Worm (Caenorhabditis elegans) whole organism, midembryonic: Measurements from ENCODE around the gene C27A2.12.

Experiments
- T22C8.4 ChIP-seq: fragments of 200-800 bp; sonication (Bioruptor generic); IDR thresholded peaks from 2 replicates; pipeline ENCODE4 v1.3.6; 2022; ENCODE audit warnings: missing genetic modification characterization, missing compliant biosample characterization
- cog-1 ChIP-seq: sonication (generic microtip); optimal IDR thresholded peaks from 2 replicates; lab custom pipeline; 2016; ENCODE audit warnings: missing genetic modification characterization, missing compliant biosample characterization
- flt-1 ChIP-seq: fragments of 200-800 bp; sonication (Bioruptor generic); IDR thresholded peaks from 2 replicates; pipeline ENCODE4 v1.3.6; 2022; ENCODE audit warnings: missing genetic modification characterization, missing compliant biosample characterization
- klf-2 ChIP-seq: fragments of 200-800 bp; sonication (Bioruptor generic); conservative IDR thresholded peaks from 2 replicates; pipeline ENCODE4 v1.3.6; 2022; ENCODE audit warnings: missing genetic modification reagents, missing genetic modification characterization, missing compliant biosample characterization
- med-1 ChIP-seq: sonication (generic microtip); optimal IDR thresholded peaks from 2 replicates; lab custom pipeline; 2017; ENCODE audit warnings: missing genetic modification characterization, mild to moderate bottlenecking, missing compliant biosample characterization, antibody characterized with exemption, missing genetic modification reagents; ENCODE audit not compliant: insufficient read depth
- ref-1 ChIP-seq: fragments of 200-800 bp; sonication (Bioruptor generic); conservative IDR thresholded peaks from 2 replicates; pipeline ENCODE4 v1.3.6; 2022; ENCODE audit warnings: missing genetic modification reagents, missing genetic modification characterization, missing compliant biosample characterization
- tab-1 ChIP-seq: fragments of 200-800 bp; sonication (Bioruptor generic); IDR thresholded peaks from 2 replicates; pipeline ENCODE4 v1.3.6; 2022; ENCODE audit warnings: missing genetic modification characterization, missing compliant biosample characterization
- ztf-23 ChIP-seq: fragments of 200-800 bp; sonication (Bioruptor generic); IDR thresholded peaks from 2 replicates; pipeline ENCODE4 v1.3.6; 2022; ENCODE audit warnings: missing genetic modification reagents, missing genetic modification characterization, missing compliant biosample characterization
- ztf-29 ChIP-seq: fragments of 200-800 bp; sonication (Bioruptor generic); IDR thresholded peaks from 2 replicates; pipeline ENCODE4 v1.3.6; 2022; ENCODE audit warnings: missing genetic modification reagents, missing genetic modification characterization, missing compliant biosample characterization

The C27A2.12 gene

ce11 chrII:5032669-5033068 is 25.3 kb downstream of the C27A2.12 start:
- TF ChIP-seq ztf-29 = peak; percentile 99
- TF ChIP-seq flt-1 = peak; percentile 97
- TF ChIP-seq ref-1 = peak; percentile 93
- peak; percentile 89 for TF ChIP-seq klf-2 (GFP tag; lab: Robert Waterston, UW)
- TF ChIP-seq tab-1 (GFP tag; lab: Robert Waterston, UW) = peak; percentile 97
- peak; percentile 74 for TF ChIP-seq med-1 (GFP tag; lab: Kevin White, UChicago)
- peak; percentile 93 for TF ChIP-seq ztf-23 (GFP tag; lab: Robert Waterston, UW)
- TF ChIP-seq T22C8.4 (GFP tag; lab: Robert Waterston, UW) = peak; percentile 95
- peak; percentile 95 for TF ChIP-seq cog-1

ce11 chrII:5031612-5032011 is 26.3 kb downstream of the C27A2.12 start, which contains the start of gene wdr-83:
TSS of gene wdr-83 (minus strand) at chrII:5031712.
- TF ChIP-seq cog-1 (no peak), ztf-29 (no peak), tab-1 (GFP tag; lab: Robert Waterston, UW) (no peak), T22C8.4 (GFP tag; lab: Robert Waterston, UW) (no peak), med-1 (GFP tag; lab: Kevin White, UChicago) (no peak), ztf-23 (GFP tag; lab: Robert Waterston, UW) (no peak), klf-2 (GFP tag; lab: Robert Waterston, UW) (no peak), ref-1 (no peak), flt-1 (no peak)

DNA sequence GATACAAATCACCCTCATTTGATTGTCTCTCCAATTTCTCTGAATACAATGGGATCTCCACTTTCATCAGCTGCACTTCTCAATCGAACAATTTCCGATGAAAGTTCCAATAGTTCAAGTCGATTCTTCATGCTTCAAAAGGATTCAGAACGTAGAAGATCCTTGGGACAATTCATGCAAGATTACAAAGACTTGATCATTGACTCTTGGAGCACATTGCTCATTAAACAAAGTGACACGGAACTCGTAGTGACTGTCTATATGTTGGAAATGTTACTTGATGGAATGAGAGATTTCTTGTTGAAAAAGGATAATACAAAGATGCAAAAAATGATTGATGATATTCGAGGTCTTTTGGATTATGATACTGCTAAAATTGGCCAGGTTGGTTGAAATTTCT is 30.0 kb downstream of the C27A2.12 start:
- TF ChIP-seq tab-1 (GFP tag; lab: Robert Waterston, UW) (no peak), flt-1 (no peak)

- TF ChIP-seq ref-1 (no peak), flt-1 (no peak)
Measured at ce11 chrII:5022381-5022855, 35.5 kb downstream of the C27A2.12 start, which contains the start of the genes nsy-1 and F59A6.13. TSS of gene nsy-1 (plus strand) at chrII:5022757. TSS of gene F59A6.13 (plus strand) at chrII:5022805.

DNA sequence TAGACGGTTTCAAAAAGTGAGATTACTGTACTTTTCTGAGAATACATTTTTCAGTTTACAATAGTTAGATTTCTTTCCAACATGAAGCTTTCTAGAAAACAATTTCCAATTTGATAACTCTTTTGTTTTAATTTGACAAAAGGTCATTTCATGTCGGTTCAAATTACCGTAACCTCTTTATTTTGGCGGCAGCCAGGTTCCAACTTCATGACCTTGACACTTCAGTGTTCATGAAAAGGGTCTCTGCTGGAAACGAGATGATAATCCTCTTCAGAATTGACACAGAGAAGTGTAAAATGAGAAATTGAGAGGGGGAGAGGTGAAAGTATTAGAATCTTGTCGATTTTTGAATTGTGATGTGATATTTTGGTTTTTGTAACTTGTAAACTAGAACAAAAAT is 36.4 kb downstream of the C27A2.12 start:
- TF ChIP-seq flt-1 (no peak), ztf-29 (no peak), T22C8.4 (GFP tag; lab: Robert Waterston, UW) (no peak)

ce11 chrII:5020513-5021081 is 37.3 kb downstream of the C27A2.12 start:
- TF ChIP-seq med-1 (GFP tag; lab: Kevin White, UChicago) = no peak
- no peak for TF ChIP-seq ztf-23 (GFP tag; lab: Robert Waterston, UW)
- no peak for TF ChIP-seq cog-1
- TF ChIP-seq T22C8.4 (GFP tag; lab: Robert Waterston, UW) = no peak
- TF ChIP-seq ztf-29 = no peak
- no peak for TF ChIP-seq ref-1
- TF ChIP-seq flt-1 = no peak
- TF ChIP-seq klf-2 (GFP tag; lab: Robert Waterston, UW) = no peak

DNA sequence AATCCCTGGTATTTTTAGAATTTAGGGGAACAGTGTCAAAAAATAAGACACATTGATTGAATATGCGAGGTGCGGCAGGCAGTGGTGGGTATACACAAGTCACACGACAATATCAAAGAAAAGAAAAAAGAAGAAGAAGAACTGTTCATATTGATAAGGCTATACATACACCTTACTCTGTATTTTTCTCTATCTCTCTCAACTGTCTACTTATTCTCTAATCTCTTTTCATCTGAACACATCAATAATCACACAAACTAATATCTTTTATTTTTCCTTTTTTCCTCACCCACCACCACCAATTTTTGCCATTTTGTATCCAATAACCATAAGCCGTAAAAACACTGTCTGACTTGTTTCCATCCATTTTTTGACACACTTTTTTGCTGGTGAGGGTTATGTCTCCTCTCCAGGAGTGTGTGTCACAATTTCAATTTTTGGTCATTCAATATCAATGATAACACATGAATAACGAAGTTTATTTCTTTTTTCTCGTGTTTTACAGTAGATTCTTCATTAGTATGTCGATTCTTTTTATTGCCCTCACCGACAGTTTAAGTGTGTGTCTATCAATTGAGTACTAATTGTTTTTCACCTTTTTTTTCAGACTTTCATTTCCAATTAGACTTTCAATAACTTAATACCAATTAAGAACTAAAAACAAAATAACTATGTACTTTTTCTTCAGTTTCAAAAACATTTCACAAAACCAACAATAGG is 38.4 kb downstream of the C27A2.12 start:
- TF ChIP-seq ztf-29 = no peak
- TF ChIP-seq ztf-23 (GFP tag; lab: Robert Waterston, UW) = no peak
- TF ChIP-seq T22C8.4 (GFP tag; lab: Robert Waterston, UW) = no peak
- TF ChIP-seq cog-1 = no peak
- no peak for TF ChIP-seq flt-1
- no peak for TF ChIP-seq med-1 (GFP tag; lab: Kevin White, UChicago)
- TF ChIP-seq tab-1 (GFP tag; lab: Robert Waterston, UW) = no peak
- TF ChIP-seq klf-2 (GFP tag; lab: Robert Waterston, UW) = no peak
- no peak for TF ChIP-seq ref-1

ce11 chrII:5018578-5018977 is 39.4 kb downstream of the C27A2.12 start:
- TF ChIP-seq ztf-23 (GFP tag; lab: Robert Waterston, UW) (no peak), klf-2 (GFP tag; lab: Robert Waterston, UW) (no peak), ztf-29 (no peak), T22C8.4 (GFP tag; lab: Robert Waterston, UW) (no peak), flt-1 (no peak), cog-1 (no peak), ref-1 (no peak), med-1 (GFP tag; lab: Kevin White, UChicago) (no peak), tab-1 (GFP tag; lab: Robert Waterston, UW) (no peak)

DNA sequence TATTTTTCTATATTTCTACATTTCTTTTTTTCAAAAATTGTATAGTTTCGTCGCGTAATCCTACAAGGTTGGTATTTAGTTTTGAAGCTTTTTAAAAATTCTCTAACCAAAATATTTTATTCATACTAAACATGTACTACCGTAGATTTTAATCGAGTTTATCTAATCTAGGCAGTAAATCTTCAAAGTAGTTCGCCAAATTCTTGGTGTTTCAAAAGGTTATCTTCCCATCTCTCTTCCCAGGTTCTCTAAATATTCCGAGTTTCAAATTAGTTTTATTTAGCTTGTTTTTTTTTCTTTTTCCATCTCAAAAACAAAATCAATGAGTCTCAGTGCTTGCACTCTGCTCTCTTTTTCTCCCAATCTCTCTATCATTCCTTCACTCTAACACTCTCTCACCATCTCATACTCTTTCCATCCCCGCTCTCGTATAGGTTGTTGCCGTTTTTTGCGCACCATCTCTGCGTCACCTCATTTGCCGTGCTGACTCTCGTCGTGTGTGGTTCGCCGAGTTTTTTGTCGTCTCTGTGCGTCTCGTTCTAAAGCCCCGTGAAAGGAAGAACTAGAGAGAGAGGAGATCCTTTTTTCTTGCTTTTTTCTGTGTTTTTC is 40.9 kb downstream of the C27A2.12 start:
- TF ChIP-seq ztf-29 = 0 out of 2 replicates have a peak, but pooled peaks have one; percentile 19
- no peak for TF ChIP-seq ref-1

DNA sequence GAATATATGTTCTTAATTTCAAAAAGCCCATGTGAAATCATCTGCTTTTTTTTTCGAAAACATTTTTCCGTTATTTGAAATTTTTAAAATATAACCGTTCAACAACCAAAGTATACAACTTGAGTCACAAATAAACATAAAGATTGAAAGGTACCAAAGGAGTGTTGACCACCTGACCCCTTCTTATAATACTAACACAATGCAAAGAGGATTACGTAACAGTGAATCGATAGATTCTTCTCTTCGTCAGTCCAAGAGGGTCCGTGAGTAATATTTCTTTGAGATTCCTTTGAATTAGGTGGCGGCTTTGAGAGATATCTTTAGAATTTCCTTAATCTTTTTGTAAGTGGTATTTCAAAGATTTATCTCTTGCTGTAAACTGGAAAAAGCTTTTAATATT is 41.8 kb downstream of the C27A2.12 start:
- TF ChIP-seq T22C8.4 (GFP tag; lab: Robert Waterston, UW) (no peak), med-1 (GFP tag; lab: Kevin White, UChicago) (no peak), ref-1 (no peak), klf-2 (GFP tag; lab: Robert Waterston, UW) (no peak), ztf-23 (GFP tag; lab: Robert Waterston, UW) (no peak), tab-1 (GFP tag; lab: Robert Waterston, UW) (no peak), flt-1 (no peak), ztf-29 (no peak), cog-1 (no peak)
